Worm (Caenorhabditis elegans) whole organism, L4/young adult: ENCODE results near the gene C15F1.1.

Source experiments
- W03F9.2 ChIP-seq: fragments of 150-350 bp; optimal IDR thresholded peaks from 2 replicates; lab custom pipeline; 2014; ENCODE audit warnings: missing biosample characterization, missing genetic modification characterization
- dao-5 ChIP-seq: sonication (generic microtip); optimal IDR thresholded peaks from 2 replicates; lab custom pipeline; 2016; ENCODE audit warnings: missing genotype, missing genetic modification characterization, moderate library complexity, missing compliant biosample characterization
- him-1 ChIP-seq: sonication (generic microtip); optimal IDR thresholded peaks from 2 replicates; lab custom pipeline; 2016; ENCODE audit warnings: missing genotype, missing genetic modification reagents, missing genetic modification characterization, missing compliant biosample characterization

DNA sequence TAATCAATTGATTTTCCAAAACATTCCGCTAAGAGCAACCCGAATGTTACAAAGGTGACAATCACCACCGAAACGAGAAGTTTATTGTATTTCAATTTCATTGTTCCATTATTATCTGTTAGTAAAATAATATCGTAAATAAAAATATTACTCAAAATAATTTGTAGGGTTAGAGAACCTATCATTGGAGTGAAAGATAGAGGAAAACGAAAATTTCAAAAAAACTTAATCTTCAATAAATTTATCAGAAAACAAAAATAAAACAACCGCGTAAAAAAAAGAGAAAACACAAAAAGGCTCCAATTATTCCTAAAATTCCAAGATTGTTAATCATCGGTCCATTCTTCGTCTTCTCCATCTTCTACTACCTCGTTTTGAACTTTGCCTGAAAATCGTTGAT lies 24.1 kb upstream of the C15F1.1 start, which contains the start of gene tra-2:
- no peak for TF ChIP-seq W03F9.2 (tag; lab: Kevin White, UChicago)
- no peak for TF ChIP-seq him-1 (tag; lab: Kevin White, UChicago)
- TF ChIP-seq dao-5: no peak
